Fruit fly (Drosophila melanogaster) whole organism, pupa: ENCODE results near the gene Smg6.

Source experiments
- CG10348 ChIP-seq: fragments of 200-800 bp; sonication (Bioruptor generic); IDR thresholded peaks from 2 replicates; pipeline ENCODE4 v1.3.6; 2022; ENCODE audit warnings: missing biosample characterization, missing genetic modification characterization
- CG4496 ChIP-seq: fragments of 200-800 bp; sonication (Bioruptor generic); IDR thresholded peaks from 3 replicates; pipeline ENCODE4 v1.3.6; 2022; ENCODE audit warnings: missing biosample characterization, missing genetic modification characterization
- CG8159 ChIP-seq: fragments of 200-800 bp; sonication (Bioruptor generic); optimal IDR thresholded peaks from 3 replicates; lab custom pipeline; 2018; ENCODE audit warnings: missing biosample characterization, mild to moderate bottlenecking, missing genetic modification characterization, moderate library complexity
- D1 ChIP-seq: fragments of 200-800 bp; sonication (Bioruptor generic); optimal IDR thresholded peaks from 2 replicates; lab custom pipeline; 2018; ENCODE audit warnings: missing biosample characterization, mild to moderate bottlenecking, missing genetic modification characterization, moderate library complexity
- gl ChIP-seq: fragments of 200-800 bp; sonication (Bioruptor generic); optimal IDR thresholded peaks from 2 replicates; lab custom pipeline; 2018; ENCODE audit warnings: missing biosample characterization, mild to moderate bottlenecking, missing genetic modification characterization

DNA sequence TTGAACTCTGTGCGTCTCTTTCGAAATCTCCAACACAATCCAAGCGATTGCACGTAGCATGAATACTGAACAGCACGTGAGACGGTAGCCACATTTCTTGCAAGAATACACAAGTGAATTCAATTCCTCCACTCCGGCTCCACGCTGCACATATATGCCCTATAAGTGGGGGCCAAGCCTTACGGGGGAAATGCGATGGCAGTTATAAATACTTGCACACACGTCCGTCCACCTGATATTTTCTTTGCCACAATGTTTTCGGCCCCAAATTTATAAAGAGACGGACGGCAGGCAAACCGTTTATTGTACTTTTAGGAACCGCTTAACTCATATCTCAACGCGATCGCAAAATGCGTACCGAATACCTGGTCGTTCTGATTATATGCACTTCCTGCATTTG lies 12.8 kb upstream of the Smg6 start, which contains the start of gene CG11786:
- TF ChIP-seq D1 (tag; lab: Kevin White, UChicago), result no peak
- no peak for TF ChIP-seq CG8159 (tag; lab: Kevin White, UChicago)
- no peak for TF ChIP-seq gl (tag; lab: Kevin White, UChicago)
- no peak for TF ChIP-seq CG4496 (GFP tag; lab: Robert Waterston, UW)
- TF ChIP-seq CG10348 (GFP tag; lab: Robert Waterston, UW), result no peak
